Fruit fly (Drosophila melanogaster): ENCODE measurements around the gene Hs3st-B.

dm6 chrX:19216671-19217070 lies 31.8 kb upstream of the Hs3st-B start:
- TF ChIP-seq HLHmδ (GFP tag; optimal IDR thresholded peaks at IDR 0.05) (no peak), CG14667 (GFP tag; IDR thresholded peaks at IDR 0.05) (no peak), CG8478 (optimal IDR thresholded peaks at IDR 0.05) (no peak), Max (GFP tag; optimal IDR thresholded peaks at IDR 0.05) (no peak), hth (optimal IDR thresholded peaks at IDR 0.05) (no peak), CG9437 (GFP tag; optimal IDR thresholded peaks at IDR 0.05) (no peak)
